Fruit fly (Drosophila melanogaster) whole organism, wandering third instar larva: ENCODE data around the gene PsGEF.

Experiments
- Abd-B ChIP-seq: fragments of >200 bp; optimal IDR thresholded peaks from 2 replicates; lab custom pipeline; 2017; ENCODE audit warnings: missing biosample characterization, missing genetic modification characterization
- CrebA ChIP-seq: fragments of 200-800 bp; sonication (Bioruptor generic); optimal IDR thresholded peaks from 2 replicates; lab custom pipeline; 2016; ENCODE audit warnings: missing biosample characterization, mild to moderate bottlenecking, missing genetic modification characterization, borderline replicate concordance
- Dfd ChIP-seq: fragments of >200 bp; optimal IDR thresholded peaks from 2 replicates; lab custom pipeline; 2017; ENCODE audit warnings: missing biosample characterization, missing genetic modification characterization
- HLH106 ChIP-seq: fragments of 200-800 bp; optimal IDR thresholded peaks from 3 replicates; lab custom pipeline; 2019; ENCODE audit warnings: missing biosample characterization, mild to moderate bottlenecking, missing genetic modification characterization, moderate library complexity
- br ChIP-seq: fragments of 200-800 bp; sonication (Bioruptor generic); optimal IDR thresholded peaks from 2 replicates; lab custom pipeline; 2016; ENCODE audit warnings: missing biosample characterization, missing genetic modification characterization
- pan ChIP-seq: fragments of >200 bp; optimal IDR thresholded peaks from 2 replicates; lab custom pipeline; 2017
- psq ChIP-seq: fragments of 200-800 bp; sonication (Bioruptor generic); optimal IDR thresholded peaks from 3 replicates; lab custom pipeline; 2017; ENCODE audit warnings: missing biosample characterization, mild to moderate bottlenecking, missing genetic modification characterization, moderate library complexity
- sage ChIP-seq: fragments of 200-800 bp; sonication (Bioruptor generic); optimal IDR thresholded peaks from 2 replicates; lab custom pipeline; 2016; ENCODE audit warnings: missing biosample characterization, mild to moderate bottlenecking, missing genetic modification characterization
- woc ChIP-seq: sonication (Bioruptor generic); optimal IDR thresholded peaks from 2 replicates; lab custom pipeline; 2016; ENCODE audit warnings: missing biosample characterization, mild to moderate bottlenecking, missing genetic modification characterization

dm6 chrX:2325658-2326245 is 61.7 kb downstream of the PsGEF start, which contains the start of gene CG14050:
- TF ChIP-seq psq (GFP tag; lab: Kevin White, UChicago) (no peak), br (GFP tag; lab: Kevin White, UChicago) (no peak), pan (lab: Kevin White, UChicago) (no peak), Dfd (GFP tag; lab: Kevin White, UChicago) (no peak), CrebA (GFP tag; lab: Kevin White, UChicago) (no peak), woc (GFP tag; lab: Kevin White, UChicago) (no peak), Abd-B (GFP tag; lab: Kevin White, UChicago) (no peak), HLH106 (no peak), sage (GFP tag; lab: Kevin White, UChicago) (no peak)
